Fruit fly (Drosophila melanogaster): Measurements from ENCODE around the gene RFeSP.

The RFeSP gene

DNA sequence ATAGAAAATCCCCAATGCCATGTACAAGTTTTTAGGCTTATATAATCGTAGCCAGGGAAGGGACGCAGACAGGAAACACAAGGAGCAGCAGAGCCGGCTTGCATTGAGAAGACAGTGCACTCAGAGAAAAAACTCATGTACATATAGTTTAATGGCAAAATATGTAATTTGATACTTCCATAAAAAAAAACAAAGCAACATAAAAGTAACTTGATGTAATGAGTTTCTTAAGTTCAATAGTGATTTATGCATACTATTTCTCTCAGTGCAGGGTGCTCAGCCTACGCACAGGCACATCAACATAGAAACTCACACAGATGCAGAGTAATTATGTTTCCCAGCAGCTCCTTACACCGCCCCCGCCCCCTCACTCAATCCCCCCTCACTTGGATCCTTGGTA lies 6.8 kb upstream of the RFeSP start (continued):
- peak; percentile 26 for TF ChIP-seq maf-S (GFP tag; optimal IDR thresholded peaks at IDR 0.05)
- no peak for TF ChIP-seq Spps (tag; optimal IDR thresholded peaks at IDR 0.05)
- TF ChIP-seq CG10267 (tag; optimal IDR thresholded peaks at IDR 0.05), result peak; percentile 25
- peak; percentile 60 for TF ChIP-seq CG12769 (tag; optimal IDR thresholded peaks at IDR 0.05)
- TF ChIP-seq Dek (tag; optimal IDR thresholded peaks at IDR 0.05), result peak; percentile 73
- TF ChIP-seq otp (GFP tag; IDR thresholded peaks at IDR 0.05), result peak; percentile 73; the same call in 1 of the 3 replicates
- TF ChIP-seq ci (GFP tag; IDR thresholded peaks at IDR 0.05), result peak; percentile 77; the same call in 2 of the 3 replicates
- TF ChIP-seq CG9932 (GFP tag; IDR thresholded peaks at IDR 0.05), result peak; percentile 51
- no peak for TF ChIP-seq HLH4C (GFP tag; IDR thresholded peaks at IDR 0.05; ENCODE audit: partially characterized antibody)
- peak; percentile 57 for TF ChIP-seq CG17359 (tag; optimal IDR thresholded peaks at IDR 0.05)
- no peak for TF ChIP-seq tll (GFP tag; optimal IDR thresholded peaks at IDR 0.05)
- peak; percentile 43 for TF ChIP-seq D19A (tag; optimal IDR thresholded peaks at IDR 0.05)
- TF ChIP-seq da (GFP tag; optimal IDR thresholded peaks at IDR 0.05), result no peak
- TF ChIP-seq CG17829 (tag; optimal IDR thresholded peaks at IDR 0.05), result peak; percentile 7
- no peak for TF ChIP-seq CG31365 (tag; optimal IDR thresholded peaks at IDR 0.05)
- TF ChIP-seq stc (GFP tag; IDR thresholded peaks at IDR 0.05), result peak; percentile 54
- no peak for TF ChIP-seq Dad (GFP tag; optimal IDR thresholded peaks at IDR 0.05)
- TF ChIP-seq Adf1 (GFP tag; IDR thresholded peaks at IDR 0.05), result peak; percentile 30; the same call in 1 of the 2 replicates
- TF ChIP-seq gfzf (GFP tag; optimal IDR thresholded peaks at IDR 0.05), result no peak
- TF ChIP-seq org-1 (GFP tag; optimal IDR thresholded peaks at IDR 0.05), result peak; percentile 71
- 0 out of 3 replicates have a peak, but pooled peaks have one; percentile 12 for TF ChIP-seq sr (GFP tag; IDR thresholded peaks at IDR 0.05)
- TF ChIP-seq Tbp (GFP tag; optimal IDR thresholded peaks at IDR 0.05), result no peak
- no peak for TF ChIP-seq Ets97D (GFP tag; optimal IDR thresholded peaks at IDR 0.05)
- TF ChIP-seq CG17912 (GFP tag; optimal IDR thresholded peaks at IDR 0.05), result no peak
- peak; percentile 14; the same call in 1 of the 2 replicates for TF ChIP-seq CG14667 (GFP tag; IDR thresholded peaks at IDR 0.05)
- TF ChIP-seq oc (tag; optimal IDR thresholded peaks at IDR 0.05), result peak; percentile 64
- peak; percentile 42; the same call in 1 of the 2 replicates for TF ChIP-seq esg (GFP tag; conservative IDR thresholded peaks at IDR 0.05)
- TF ChIP-seq Bteb2 (GFP tag; optimal IDR thresholded peaks at IDR 0.05), result no peak
- TF ChIP-seq ara (GFP tag; IDR thresholded peaks at IDR 0.05), result peak; percentile 47
- no peak for TF ChIP-seq unc-4 (GFP tag; IDR thresholded peaks at IDR 0.05; ENCODE audit: partially characterized antibody)
- TF ChIP-seq bigmax (GFP tag; optimal IDR thresholded peaks at IDR 0.05), result no peak
- peak; percentile 48 for TF ChIP-seq CG5180 (GFP tag; optimal IDR thresholded peaks at IDR 0.05)
- TF ChIP-seq row (GFP tag; IDR thresholded peaks at IDR 0.05), result peak; percentile 85
- no peak for TF ChIP-seq fd64A (GFP tag; optimal IDR thresholded peaks at IDR 0.05)
- TF ChIP-seq cas (GFP tag; IDR thresholded peaks at IDR 0.05), result no peak
- 0 out of 2 replicates have a peak, but pooled peaks have one; percentile 19 for TF ChIP-seq CG10959 (GFP tag; IDR thresholded peaks at IDR 0.05)
- peak; percentile 40 for TF ChIP-seq pnt (GFP tag; optimal IDR thresholded peaks at IDR 0.05)
- peak; percentile 31; the same call in 1 of the 2 replicates for TF ChIP-seq bowl (GFP tag; IDR thresholded peaks at IDR 0.05)
- TF ChIP-seq CG9215 (GFP tag; IDR thresholded peaks at IDR 0.05), result peak; percentile 59
- TF ChIP-seq tup (GFP tag; optimal IDR thresholded peaks at IDR 0.05), result peak; percentile 6
- peak; percentile 53 for TF ChIP-seq salm (tag; optimal IDR thresholded peaks at IDR 0.05)
- TF ChIP-seq CG8089 (GFP tag; optimal IDR thresholded peaks at IDR 0.05), result peak; percentile 43
- peak; percentile 59 for TF ChIP-seq CG34376 (GFP tag; optimal IDR thresholded peaks at IDR 0.05)
- no peak for TF ChIP-seq CG14965 (GFP tag; optimal IDR thresholded peaks at IDR 0.05; ENCODE audit: borderline replicate concordance)
- TF ChIP-seq Dll (GFP tag; IDR thresholded peaks at IDR 0.05; ENCODE audit: partially characterized antibody), result no peak
- peak; percentile 84 for TF ChIP-seq CG7556 (GFP tag; optimal IDR thresholded peaks at IDR 0.05)
- peak; percentile 64; the same call in 2 of the 3 replicates for TF ChIP-seq CG7357 (GFP tag; IDR thresholded peaks at IDR 0.05)
- TF ChIP-seq dm (GFP tag; optimal IDR thresholded peaks at IDR 0.05), result no peak
- TF ChIP-seq CG3065 (GFP tag; optimal IDR thresholded peaks at IDR 0.05), result no peak
- TF ChIP-seq Ets65A (GFP tag), result peak; percentile 93
- no peak for TF ChIP-seq inv (GFP tag; IDR thresholded peaks at IDR 0.05; ENCODE audit: partially characterized antibody)

Data from whole organism, embryonic.